Worm (Caenorhabditis elegans): Measurements from ENCODE around the gene F02D8.4.

DNA sequence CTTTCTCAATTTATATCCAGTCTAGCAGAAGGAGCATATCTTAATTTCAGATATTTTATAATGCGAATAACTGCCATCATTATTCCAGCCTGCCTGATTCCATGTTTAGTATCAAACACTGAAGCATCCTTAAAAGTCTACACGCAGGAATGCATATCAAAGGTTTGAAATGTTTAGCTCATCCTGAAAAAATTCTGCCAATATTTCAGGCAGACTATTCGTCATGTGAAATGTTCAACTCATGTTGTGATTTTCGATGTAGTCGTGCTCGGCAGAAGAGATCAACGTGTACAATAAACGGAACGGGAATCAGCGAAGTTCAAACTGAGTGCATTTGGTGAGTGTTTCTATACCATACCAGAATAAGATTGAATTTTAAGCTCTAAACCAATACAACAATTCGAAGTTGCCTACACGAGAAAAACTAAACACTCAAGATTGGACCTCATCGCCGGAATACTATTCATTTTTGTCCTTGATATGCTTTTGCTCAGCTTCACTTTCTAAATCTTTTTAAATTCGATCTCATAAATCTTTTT, 14.9 kb downstream of the F02D8.4 start, which contains the start of gene T01C3.11:
- TF ChIP-seq lin-15B (tag; optimal IDR thresholded peaks at IDR 0.05), result no peak
- TF ChIP-seq aha-1 (tag; optimal IDR thresholded peaks at IDR 0.05), result no peak
- TF ChIP-seq ama-1 (optimal IDR thresholded peaks at IDR 0.05), result no peak
- TF ChIP-seq nhr-12 (tag; optimal IDR thresholded peaks at IDR 0.05), result no peak
- TF ChIP-seq C16A3.4 (tag; optimal IDR thresholded peaks at IDR 0.05), result no peak
- TF ChIP-seq ces-1 (GFP tag; optimal IDR thresholded peaks at IDR 0.05), result no peak
- TF ChIP-seq nhr-237 (tag; optimal IDR thresholded peaks at IDR 0.05), result no peak

All from whole organism, L1 larva.